Fruit fly (Drosophila melanogaster) whole organism, embryonic: ENCODE results near the gene CG10587.

Experiments used
- ATbp ChIP-seq: fragments of 200-800 bp; sonication (Bioruptor generic); optimal IDR thresholded peaks from 2 replicates; lab custom pipeline; 2017; ENCODE audit warnings: missing biosample characterization, mild to moderate bottlenecking, missing genetic modification characterization, missing genetic modification reagents
- Atf-2 ChIP-seq: fragments of 200-800 bp; sonication (Bioruptor generic); optimal IDR thresholded peaks from 2 replicates; lab custom pipeline; 2016; ENCODE audit warnings: missing biosample characterization, missing genetic modification characterization
- Blimp-1 ChIP-seq: fragments of 200-800 bp; sonication (Bioruptor generic); optimal IDR thresholded peaks from 3 replicates; lab custom pipeline; 2018; ENCODE audit warnings: missing biosample characterization, missing genetic modification characterization, mild to moderate bottlenecking, moderate library complexity, missing genetic modification reagents
- BtbVII ChIP-seq: fragments of 200-800 bp; sonication (Bioruptor generic); optimal IDR thresholded peaks from 3 replicates; lab custom pipeline; 2017; ENCODE audit warnings: missing biosample characterization, mild to moderate bottlenecking, missing genetic modification characterization
- CG11398 ChIP-seq: fragments of 200-800 bp; sonication (Bioruptor generic); optimal IDR thresholded peaks from 2 replicates; lab custom pipeline; 2016; ENCODE audit warnings: missing biosample characterization, missing genetic modification characterization
- CG12236 ChIP-seq: fragments of 200-800 bp; sonication (Bioruptor generic); optimal IDR thresholded peaks from 2 replicates; lab custom pipeline; 2016; ENCODE audit warnings: missing biosample characterization, missing genetic modification characterization
- CG12299 ChIP-seq: fragments of 200-800 bp; sonication (Bioruptor generic); optimal IDR thresholded peaks from 2 replicates; lab custom pipeline; 2018; ENCODE audit warnings: missing biosample characterization, mild to moderate bottlenecking, missing genetic modification characterization
- CG12942 ChIP-seq: fragments of 200-800 bp; sonication (Bioruptor generic); optimal IDR thresholded peaks from 3 replicates; lab custom pipeline; 2016; ENCODE audit warnings: missing biosample characterization, missing genetic modification characterization
- CG13775 ChIP-seq: fragments of 200-800 bp; sonication (Bioruptor generic); optimal IDR thresholded peaks from 3 replicates; lab custom pipeline; 2017; ENCODE audit warnings: missing biosample characterization, mild to moderate bottlenecking, missing genetic modification characterization
- CG15514 ChIP-seq: fragments of 200-800 bp; sonication (Bioruptor generic); optimal IDR thresholded peaks from 3 replicates; lab custom pipeline; 2017; ENCODE audit warnings: missing biosample characterization, missing genetic modification characterization, mild to moderate bottlenecking, moderate library complexity, missing genetic modification reagents
- CG1792 ChIP-seq: fragments of 200-800 bp; sonication (Bioruptor generic); optimal IDR thresholded peaks from 2 replicates; lab custom pipeline; 2016; ENCODE audit warnings: missing biosample characterization, missing genetic modification characterization
- CG1832 ChIP-seq: fragments of 200-800 bp; sonication (Bioruptor generic); optimal IDR thresholded peaks from 2 replicates; lab custom pipeline; 2017; ENCODE audit warnings: missing biosample characterization, mild to moderate bottlenecking, missing genetic modification characterization, inconsistent platforms
- CG31388 ChIP-seq: fragments of 200-800 bp; sonication (Bioruptor generic); optimal IDR thresholded peaks from 2 replicates; lab custom pipeline; 2016; ENCODE audit warnings: missing biosample characterization, missing genetic modification characterization
- CG6654 ChIP-seq: fragments of 200-800 bp; sonication (Bioruptor generic); optimal IDR thresholded peaks from 2 replicates; lab custom pipeline; 2017; ENCODE audit warnings: missing biosample characterization, mild to moderate bottlenecking, missing genetic modification characterization
- CG6683 ChIP-seq: fragments of 200-800 bp; sonication (Bioruptor generic); optimal IDR thresholded peaks from 2 replicates; lab custom pipeline; 2017; ENCODE audit warnings: missing biosample characterization, mild to moderate bottlenecking, missing genetic modification characterization, missing genetic modification reagents
- CG6813 ChIP-seq: fragments of 200-800 bp; sonication (Bioruptor generic); optimal IDR thresholded peaks from 2 replicates; lab custom pipeline; 2017; ENCODE audit warnings: missing biosample characterization, missing genetic modification characterization, mild to moderate bottlenecking, moderate library complexity, missing genetic modification reagents
- CG8388 ChIP-seq: fragments of 200-800 bp; sonication (Bioruptor generic); optimal IDR thresholded peaks from 2 replicates; lab custom pipeline; 2019; ENCODE audit warnings: missing biosample characterization, mild to moderate bottlenecking, missing genetic modification characterization, moderate library complexity
- CG9609 ChIP-seq: fragments of 200-800 bp; sonication (Bioruptor generic); optimal IDR thresholded peaks from 3 replicates; lab custom pipeline; 2016; ENCODE audit warnings: missing biosample characterization, missing genetic modification characterization
- Chrac-16 ChIP-seq: fragments of 200-800 bp; sonication (Bioruptor generic); optimal IDR thresholded peaks from 3 replicates; lab custom pipeline; 2016; ENCODE audit warnings: missing biosample characterization, missing genetic modification characterization
- HHEX ChIP-seq: fragments of 200-800 bp; sonication (Bioruptor generic); optimal IDR thresholded peaks from 3 replicates; lab custom pipeline; 2017; ENCODE audit warnings: missing biosample characterization, mild to moderate bottlenecking, missing genetic modification characterization, missing genetic modification reagents
- Hmx ChIP-seq: fragments of 200-800 bp; sonication (Bioruptor generic); optimal IDR thresholded peaks from 2 replicates; lab custom pipeline; 2016; ENCODE audit warnings: missing biosample characterization, missing genetic modification characterization
- Mrtf ChIP-seq: fragments of 200-800 bp; sonication (Bioruptor generic); IDR thresholded peaks from 3 replicates; pipeline ENCODE4 v1.3.6; 2022; ENCODE audit warnings: missing biosample characterization, missing genetic modification characterization
- Nf-YB ChIP-seq: fragments of 200-800 bp; sonication (Bioruptor generic); optimal IDR thresholded peaks from 3 replicates; lab custom pipeline; 2019; ENCODE audit warnings: missing biosample characterization, mild to moderate bottlenecking, missing genetic modification characterization, moderate library complexity
- NfI ChIP-seq: fragments of 200-800 bp; sonication (Bioruptor generic); optimal IDR thresholded peaks from 3 replicates; lab custom pipeline; 2018; ENCODE audit warnings: missing biosample characterization, mild to moderate bottlenecking, missing genetic modification characterization, moderate library complexity
- Optix ChIP-seq: fragments of 200-800 bp; sonication (Bioruptor generic); IDR thresholded peaks from 3 replicates; pipeline ENCODE4 v1.3.6; 2022; ENCODE audit warnings: missing biosample characterization, missing genetic modification characterization
- Sin3A ChIP-seq: fragments of >200 bp; optimal IDR thresholded peaks from 2 replicates; lab custom pipeline; 2018
- Sry-δ ChIP-seq: fragments of 200-800 bp; sonication (Bioruptor generic); optimal IDR thresholded peaks from 2 replicates; lab custom pipeline; 2016; ENCODE audit warnings: missing biosample characterization, missing genetic modification characterization
- Xbp1 ChIP-seq: fragments of 200-800 bp; sonication (Bioruptor generic); optimal IDR thresholded peaks from 3 replicates; lab custom pipeline; 2016; ENCODE audit warnings: missing biosample characterization, mild to moderate bottlenecking, missing genetic modification characterization
- cg ChIP-seq: fragments of 200-800 bp; sonication (Bioruptor generic); optimal IDR thresholded peaks from 3 replicates; lab custom pipeline; 2019; ENCODE audit warnings: missing biosample characterization, mild to moderate bottlenecking, missing genetic modification characterization, moderate library complexity
- ci ChIP-seq: fragments of 200-800 bp; sonication (Bioruptor generic); IDR thresholded peaks from 3 replicates; pipeline ENCODE4 v1.3.6; 2022; ENCODE audit warnings: missing biosample characterization, missing genetic modification characterization
- corto ChIP-seq: fragments of 200-800 bp; sonication (Bioruptor generic); optimal IDR thresholded peaks from 2 replicates; lab custom pipeline; 2016; ENCODE audit warnings: missing biosample characterization, mild to moderate bottlenecking, missing genetic modification characterization, moderate library complexity
- dan ChIP-seq: fragments of 200-800 bp; sonication (Bioruptor generic); IDR thresholded peaks from 2 replicates; pipeline ENCODE4 v1.3.6; 2022; ENCODE audit warnings: missing biosample characterization, missing genetic modification characterization
- eyg ChIP-seq: fragments of 200-800 bp; sonication (Bioruptor generic); optimal IDR thresholded peaks from 3 replicates; lab custom pipeline; 2016; ENCODE audit warnings: missing biosample characterization, missing genetic modification characterization
- gce ChIP-seq: fragments of 200-800 bp; sonication (Bioruptor generic); IDR thresholded peaks from 3 replicates; pipeline ENCODE4 v1.3.6; 2022; ENCODE audit warnings: missing biosample characterization, missing genetic modification characterization
- grau ChIP-seq: fragments of 200-800 bp; optimal IDR thresholded peaks from 3 replicates; lab custom pipeline; 2019; ENCODE audit warnings: missing biosample characterization, mild to moderate bottlenecking, missing genetic modification characterization, moderate library complexity
- ham ChIP-seq: fragments of 200-800 bp; sonication (Bioruptor generic); IDR thresholded peaks from 2 replicates; pipeline ENCODE4 v1.3.6; 2022; ENCODE audit warnings: missing biosample characterization, missing genetic modification characterization
- insv ChIP-seq, 2 experiments: fragments of 200-800 bp; sonication (Bioruptor generic); optimal IDR thresholded peaks; 3 replicates each; lab custom pipeline; 2016 to 2018; ENCODE audit warnings: missing biosample characterization in 2 of 2, missing genetic modification characterization in 2 of 2
- jigr1 ChIP-seq: fragments of 200-800 bp; sonication (Bioruptor generic); IDR thresholded peaks from 3 replicates; pipeline ENCODE4 v1.3.6; 2022; ENCODE audit warnings: missing biosample characterization, missing genetic modification characterization
- kah ChIP-seq: fragments of 200-800 bp; sonication (Bioruptor generic); optimal IDR thresholded peaks from 2 replicates; lab custom pipeline; 2018; ENCODE audit warnings: missing biosample characterization, mild to moderate bottlenecking, missing genetic modification characterization
- lbe ChIP-seq: fragments of 200-800 bp; sonication (Bioruptor generic); optimal IDR thresholded peaks from 2 replicates; lab custom pipeline; 2016; ENCODE audit warnings: missing biosample characterization, mild to moderate bottlenecking, missing genetic modification characterization
- maf-S ChIP-seq: fragments of 200-800 bp; sonication (Bioruptor generic); optimal IDR thresholded peaks from 2 replicates; lab custom pipeline; 2016; ENCODE audit warnings: missing biosample characterization, missing genetic modification characterization
- otp ChIP-seq: fragments of 200-800 bp; sonication (Bioruptor generic); IDR thresholded peaks from 3 replicates; pipeline ENCODE4, ENCODE4 v1.3.6; 2022; ENCODE audit warnings: missing biosample characterization, missing genetic modification characterization
- pfk ChIP-seq: fragments of 200-800 bp; sonication (Bioruptor generic); optimal IDR thresholded peaks from 2 replicates; lab custom pipeline; 2018; ENCODE audit warnings: missing biosample characterization, mild to moderate bottlenecking, missing genetic modification characterization, moderate library complexity
- phol ChIP-seq: fragments of 200-800 bp; sonication (Bioruptor generic); optimal IDR thresholded peaks from 3 replicates; lab custom pipeline; 2018; ENCODE audit warnings: missing biosample characterization, mild to moderate bottlenecking, missing genetic modification characterization, moderate library complexity
- pzg ChIP-seq: fragments of 200-800 bp; sonication (Bioruptor generic); optimal IDR thresholded peaks from 3 replicates; lab custom pipeline; 2018; ENCODE audit warnings: missing biosample characterization, mild to moderate bottlenecking, missing genetic modification characterization, moderate library complexity
- schlank ChIP-seq: fragments of 200-800 bp; sonication (Bioruptor generic); optimal IDR thresholded peaks from 2 replicates; lab custom pipeline; 2018; ENCODE audit warnings: missing biosample characterization, mild to moderate bottlenecking, missing genetic modification characterization
- slp2 ChIP-seq: fragments of 200-800 bp; sonication (Bioruptor generic); optimal IDR thresholded peaks from 2 replicates; lab custom pipeline; 2016; ENCODE audit warnings: missing biosample characterization, missing genetic modification characterization
- stc ChIP-seq: fragments of 200-800 bp; sonication (Bioruptor generic); IDR thresholded peaks from 2 replicates; pipeline ENCODE4 v1.3.6; 2022; ENCODE audit warnings: missing biosample characterization, missing genetic modification characterization
- tgo ChIP-seq: fragments of 200-800 bp; sonication (Bioruptor generic); IDR thresholded peaks from 3 replicates; pipeline ENCODE4 v1.3.6; 2022; ENCODE audit warnings: missing biosample characterization, missing genetic modification characterization
- trem ChIP-seq: fragments of 200-800 bp; optimal IDR thresholded peaks from 3 replicates; lab custom pipeline; 2019; ENCODE audit warnings: missing biosample characterization, mild to moderate bottlenecking, missing genetic modification characterization, moderate library complexity
- vvl ChIP-seq: fragments of 200-800 bp; sonication (Bioruptor generic); IDR thresholded peaks from 2 replicates; pipeline ENCODE4 v1.3.6; 2022; ENCODE audit warnings: missing biosample characterization, missing genetic modification characterization

Gene CG10587

dm6 chr3L:20950520-20951135, 11.7 kb downstream of the CG10587 start (continued):
- TF ChIP-seq Blimp-1 (GFP tag; lab: Kevin White, UChicago): peak; percentile 36
- TF ChIP-seq CG9609 (GFP tag; lab: Kevin White, UChicago): no peak
- peak; percentile 54 for TF ChIP-seq phol (tag; lab: Kevin White, UChicago)
- no peak for TF ChIP-seq schlank
- TF ChIP-seq vvl: peak; percentile 13; the same call in 1 of the 2 replicates
- no peak for TF ChIP-seq CG15514 (GFP tag; lab: Kevin White, UChicago)
- TF ChIP-seq CG1792 (GFP tag; lab: Kevin White, UChicago): no peak
- TF ChIP-seq BtbVII (GFP tag; lab: Kevin White, UChicago): no peak
- TF ChIP-seq Sry-δ (GFP tag; lab: Kevin White, UChicago): no peak
- TF ChIP-seq gce: no peak
- no peak for TF ChIP-seq CG13775 (GFP tag; lab: Kevin White, UChicago)
- no peak for TF ChIP-seq CG12942 (GFP tag; lab: Kevin White, UChicago)
- TF ChIP-seq CG12236: no peak
- no peak for TF ChIP-seq tgo (GFP tag; lab: Robert Waterston, UW)
- no peak for TF ChIP-seq Xbp1 (GFP tag; lab: Kevin White, UChicago)
- TF ChIP-seq CG1832 (GFP tag; lab: Kevin White, UChicago): no peak
- TF ChIP-seq eyg (GFP tag; lab: Kevin White, UChicago): no peak
- TF ChIP-seq otp (GFP tag; lab: Robert Waterston, UW): no peak
- no peak for TF ChIP-seq CG6683 (GFP tag; lab: Kevin White, UChicago)
- TF ChIP-seq stc (GFP tag; lab: Robert Waterston, UW): no peak
- no peak for TF ChIP-seq kah (GFP tag; lab: Kevin White, UChicago)
- no peak for TF ChIP-seq HHEX (GFP tag; lab: Kevin White, UChicago)
- TF ChIP-seq Sin3A (lab: Kevin White, UChicago): no peak
- TF ChIP-seq pzg (GFP tag; lab: Kevin White, UChicago): no peak
- TF ChIP-seq CG31388 (GFP tag; lab: Kevin White, UChicago): no peak
- TF ChIP-seq NfI: no peak
- peak; percentile 16 for TF ChIP-seq trem (tag; lab: Kevin White, UChicago)
- no peak for TF ChIP-seq Optix
- TF ChIP-seq lbe (GFP tag; lab: Kevin White, UChicago): peak; percentile 19
- TF ChIP-seq grau (tag; lab: Kevin White, UChicago): peak; percentile 8
- TF ChIP-seq CG6654 (GFP tag; lab: Kevin White, UChicago): peak; percentile 13
- TF ChIP-seq pfk (GFP tag; lab: Kevin White, UChicago): no peak
- TF ChIP-seq ci (GFP tag; lab: Robert Waterston, UW): no peak
- TF ChIP-seq cg (GFP tag; lab: Kevin White, UChicago): no peak
- peak; percentile 7 for TF ChIP-seq ATbp (GFP tag; lab: Kevin White, UChicago)
- no peak for TF ChIP-seq slp2 (GFP tag; lab: Kevin White, UChicago)
- TF ChIP-seq maf-S (GFP tag; lab: Kevin White, UChicago): no peak
- no peak for TF ChIP-seq Hmx
- TF ChIP-seq Nf-YB (GFP tag; lab: Kevin White, UChicago): no peak
- TF ChIP-seq CG11398 (GFP tag; lab: Kevin White, UChicago): no peak
- no peak for TF ChIP-seq jigr1 (GFP tag; lab: Robert Waterston, UW)
- no peak for TF ChIP-seq Mrtf (GFP tag; lab: Robert Waterston, UW)
- no peak for TF ChIP-seq CG12299 (tag; lab: Kevin White, UChicago)
- no peak for TF ChIP-seq dan (GFP tag; lab: Robert Waterston, UW)
- TF ChIP-seq ham (GFP tag; lab: Robert Waterston, UW): no peak
- no peak for TF ChIP-seq Atf-2 (GFP tag; lab: Kevin White, UChicago)
- TF ChIP-seq insv (GFP tag; optimal IDR thresholded peaks at IDR 0.05; lab: Kevin White, UChicago): no peak
- TF ChIP-seq corto (GFP tag; lab: Kevin White, UChicago): peak; percentile 54
- no peak for TF ChIP-seq Chrac-16 (GFP tag; lab: Kevin White, UChicago)
- TF ChIP-seq CG6813: no peak
- peak; percentile 13 for TF ChIP-seq CG8388 (GFP tag; lab: Kevin White, UChicago)
